Fruit fly (Drosophila melanogaster) whole organism, embryonic: ENCODE data around the gene CG34409.
A peak's percentile ranks its signal among the peaks of the same experiment; 100 is the strongest.

Source experiments
- Antp ChIP-seq: fragments of 200-800 bp; sonication (Bioruptor generic); optimal IDR thresholded peaks from 3 replicates; lab custom pipeline; 2016; ENCODE audit warnings: missing biosample characterization, missing genetic modification characterization
- Atf6 ChIP-seq: fragments of 200-800 bp; sonication (Bioruptor generic); IDR thresholded peaks from 2 replicates; pipeline ENCODE4 v1.3.6; 2022; ENCODE audit warnings: missing biosample characterization, missing genetic modification characterization
- C15 ChIP-seq: fragments of 200-800 bp; sonication (Bioruptor generic); IDR thresholded peaks from 3 replicates; pipeline ENCODE4 v1.3.6; 2022; ENCODE audit warnings: missing biosample characterization, missing genetic modification characterization
- CG10979 ChIP-seq: fragments of 200-800 bp; sonication (Bioruptor generic); optimal IDR thresholded peaks from 2 replicates; lab custom pipeline; 2018; ENCODE audit warnings: missing biosample characterization, mild to moderate bottlenecking, missing genetic modification characterization, moderate library complexity
- CG11723 ChIP-seq: fragments of 200-800 bp; sonication (Bioruptor generic); optimal IDR thresholded peaks from 2 replicates; lab custom pipeline; 2017; ENCODE audit warnings: missing biosample characterization, mild to moderate bottlenecking, missing genetic modification characterization
- CG12071 ChIP-seq: fragments of 200-800 bp; sonication (Bioruptor generic); optimal IDR thresholded peaks from 3 replicates; lab custom pipeline; 2018; ENCODE audit warnings: missing biosample characterization, mild to moderate bottlenecking, missing genetic modification characterization
- CG1233 ChIP-seq: fragments of 200-800 bp; sonication (Bioruptor generic); optimal IDR thresholded peaks from 4 replicates; lab custom pipeline; 2018; ENCODE audit warnings: missing biosample characterization, mild to moderate bottlenecking, missing genetic modification characterization
- CG15073 ChIP-seq: fragments of 200-800 bp; sonication (Bioruptor generic); optimal IDR thresholded peaks from 2 replicates; lab custom pipeline; 2016; ENCODE audit warnings: missing biosample characterization, missing genetic modification characterization
- CG17359 ChIP-seq: fragments of 200-800 bp; sonication (Bioruptor generic); optimal IDR thresholded peaks from 3 replicates; lab custom pipeline; 2018; ENCODE audit warnings: missing biosample characterization, mild to moderate bottlenecking, missing genetic modification characterization, moderate library complexity
- CG17802 ChIP-seq: fragments of 200-800 bp; sonication (Bioruptor generic); optimal IDR thresholded peaks from 2 replicates; lab custom pipeline; 2018; ENCODE audit warnings: missing biosample characterization, mild to moderate bottlenecking, missing genetic modification characterization, moderate library complexity
- CG17829 ChIP-seq: fragments of 200-800 bp; optimal IDR thresholded peaks from 2 replicates; lab custom pipeline; 2019; ENCODE audit warnings: missing biosample characterization, mild to moderate bottlenecking, missing genetic modification characterization, moderate library complexity
- CG18764 ChIP-seq: fragments of 200-800 bp; sonication (Bioruptor generic); optimal IDR thresholded peaks from 3 replicates; lab custom pipeline; 2016; ENCODE audit warnings: missing biosample characterization, missing genetic modification characterization
- CG2889 ChIP-seq: fragments of 200-800 bp; sonication (Bioruptor generic); IDR thresholded peaks from 3 replicates; pipeline ENCODE4 v1.3.6; 2022; ENCODE audit warnings: missing biosample characterization, missing genetic modification characterization
- CG30403 ChIP-seq: fragments of 200-800 bp; sonication (Bioruptor generic); optimal IDR thresholded peaks from 3 replicates; lab custom pipeline; 2016; ENCODE audit warnings: missing biosample characterization, missing genetic modification characterization
- CG30431 ChIP-seq: fragments of 200-800 bp; sonication (Bioruptor generic); optimal IDR thresholded peaks from 2 replicates; lab custom pipeline; 2017; ENCODE audit warnings: missing biosample characterization, missing genetic modification characterization
- CG4730 ChIP-seq: fragments of 200-800 bp; sonication (Bioruptor generic); IDR thresholded peaks from 2 replicates; pipeline ENCODE4 v1.3.6; 2022; ENCODE audit warnings: missing biosample characterization, missing genetic modification characterization
- CG5180 ChIP-seq: fragments of 200-800 bp; sonication (Bioruptor generic); optimal IDR thresholded peaks from 3 replicates; lab custom pipeline; 2017; ENCODE audit warnings: missing biosample characterization, missing genetic modification characterization, mild to moderate bottlenecking, moderate library complexity, missing genetic modification reagents
- CG7357 ChIP-seq: fragments of 200-800 bp; sonication (Bioruptor generic); IDR thresholded peaks from 3 replicates; pipeline ENCODE4 v1.3.6; 2022; ENCODE audit warnings: missing biosample characterization, missing genetic modification characterization
- CG7556 ChIP-seq: fragments of 200-800 bp; sonication (Bioruptor generic); optimal IDR thresholded peaks from 2 replicates; lab custom pipeline; 2017; ENCODE audit warnings: missing biosample characterization, mild to moderate bottlenecking, missing genetic modification characterization
- CG7963 ChIP-seq: fragments of 200-800 bp; sonication (Bioruptor generic); IDR thresholded peaks from 3 replicates; pipeline ENCODE4 v1.3.6; 2022; ENCODE audit warnings: missing biosample characterization, missing genetic modification characterization; ENCODE audit not compliant: partially characterized antibody
- CG7987 ChIP-seq: fragments of 200-800 bp; sonication (Bioruptor generic); optimal IDR thresholded peaks from 2 replicates; lab custom pipeline; 2018; ENCODE audit warnings: missing biosample characterization, mild to moderate bottlenecking, missing genetic modification characterization, moderate library complexity
- Chrac-16 ChIP-seq: fragments of 200-800 bp; sonication (Bioruptor generic); optimal IDR thresholded peaks from 3 replicates; lab custom pipeline; 2016; ENCODE audit warnings: missing biosample characterization, missing genetic modification characterization
- Doc2 ChIP-seq: fragments of 200-800 bp; sonication (Bioruptor generic); IDR thresholded peaks from 2 replicates; pipeline ENCODE4 v1.3.6; 2022; ENCODE audit warnings: missing biosample characterization, missing genetic modification characterization
- ERR ChIP-seq: fragments of 200-800 bp; sonication (Bioruptor generic); optimal IDR thresholded peaks from 2 replicates; lab custom pipeline; 2016; ENCODE audit warnings: missing biosample characterization, missing genetic modification characterization
- Gsc ChIP-seq: fragments of 200-800 bp; sonication (Bioruptor generic); IDR thresholded peaks from 2 replicates; pipeline ENCODE4 v1.3.6; 2022; ENCODE audit warnings: missing biosample characterization, missing genetic modification characterization
- Hr39 ChIP-seq: fragments of >200 bp; optimal IDR thresholded peaks from 2 replicates; lab custom pipeline; 2017
- Hr51 ChIP-seq, 2 experiments: fragments of 200-800 bp; sonication (Bioruptor generic); optimal IDR thresholded peaks; 2 replicates in 1 of 2; 3 replicates in 1 of 2; lab custom pipeline; 2016 to 2018; ENCODE audit warnings: missing biosample characterization in 2 of 2, missing genetic modification characterization in 2 of 2, mild to moderate bottlenecking in 1 of 2, moderate library complexity in 1 of 2
- Lim3 ChIP-seq: fragments of 200-800 bp; sonication (Bioruptor generic); IDR thresholded peaks from 2 replicates; pipeline ENCODE4 v1.3.6; 2022; ENCODE audit warnings: missing biosample characterization, missing genetic modification characterization
- Mad ChIP-seq: fragments of 200-800 bp; sonication (Bioruptor generic); optimal IDR thresholded peaks from 2 replicates; lab custom pipeline; 2016; ENCODE audit warnings: missing biosample characterization, missing genetic modification characterization
- NK7.1 ChIP-seq: fragments of 200-800 bp; sonication (Bioruptor generic); optimal IDR thresholded peaks from 3 replicates; lab custom pipeline; 2016; ENCODE audit warnings: missing biosample characterization, missing genetic modification characterization
- Side ChIP-seq: fragments of 200-800 bp; sonication (Bioruptor generic); optimal IDR thresholded peaks from 2 replicates; lab custom pipeline; 2016; ENCODE audit warnings: missing biosample characterization, missing genetic modification characterization
- Spps ChIP-seq: fragments of 200-800 bp; sonication (Bioruptor generic); optimal IDR thresholded peaks from 2 replicates; lab custom pipeline; 2018; ENCODE audit warnings: missing biosample characterization, mild to moderate bottlenecking, missing genetic modification characterization
- Trl ChIP-seq, 3 experiments: fragments of >200 bp in 2 of 3; fragments of 200-800 bp in 1 of 3; sonication (Bioruptor generic) in 1 of 3; optimal IDR thresholded peaks; 2 replicates in 1 of 3; 3 replicates in 2 of 3; lab custom pipeline; 2016 to 2017; ENCODE audit warnings: missing biosample characterization in 1 of 3, missing genetic modification characterization in 1 of 3
- aop ChIP-seq: fragments of 200-800 bp; sonication (Bioruptor generic); IDR thresholded peaks from 2 replicates; pipeline ENCODE4 v1.3.6; 2022; ENCODE audit warnings: missing biosample characterization, missing genetic modification characterization
- bowl ChIP-seq: fragments of 200-800 bp; sonication (Bioruptor generic); IDR thresholded peaks from 2 replicates; pipeline ENCODE4 v1.3.6; 2022; ENCODE audit warnings: missing biosample characterization, missing genetic modification characterization
- crc ChIP-seq: fragments of 200-800 bp; sonication (Bioruptor generic); optimal IDR thresholded peaks from 2 replicates; lab custom pipeline; 2016; ENCODE audit warnings: missing biosample characterization, missing genetic modification characterization
- dimm ChIP-seq: fragments of 200-800 bp; sonication (Bioruptor generic); IDR thresholded peaks from 2 replicates; pipeline ENCODE4 v1.3.6; 2022; ENCODE audit warnings: missing biosample characterization, missing genetic modification characterization
- dmrt99B ChIP-seq: fragments of 200-800 bp; sonication (Bioruptor generic); optimal IDR thresholded peaks from 2 replicates; lab custom pipeline; 2018; ENCODE audit warnings: missing biosample characterization, mild to moderate bottlenecking, missing genetic modification characterization, moderate library complexity
- dpn ChIP-seq, 2 experiments: fragments of 200-800 bp; sonication (Bioruptor generic); optimal IDR thresholded peaks; 3 replicates each; lab custom pipeline; 2016; ENCODE audit warnings: missing biosample characterization in 2 of 2, missing genetic modification characterization in 2 of 2
- exex ChIP-seq: fragments of 200-800 bp; sonication (Bioruptor generic); optimal IDR thresholded peaks from 4 replicates; lab custom pipeline; 2018; ENCODE audit warnings: missing biosample characterization, mild to moderate bottlenecking, missing genetic modification characterization, moderate library complexity
- fd3F ChIP-seq: fragments of 200-800 bp; sonication (Bioruptor generic); optimal IDR thresholded peaks from 2 replicates; lab custom pipeline; 2018; ENCODE audit warnings: missing biosample characterization, mild to moderate bottlenecking, missing genetic modification characterization, moderate library complexity
- fru ChIP-seq: fragments of >200 bp; optimal IDR thresholded peaks from 2 replicates; lab custom pipeline; 2017
- fu2 ChIP-seq: fragments of 200-800 bp; sonication (Bioruptor generic); optimal IDR thresholded peaks from 2 replicates; lab custom pipeline; 2016; ENCODE audit warnings: missing biosample characterization, missing genetic modification characterization
- h ChIP-seq: fragments of >200 bp; optimal IDR thresholded peaks from 2 replicates; lab custom pipeline; 2017
- ind ChIP-seq: fragments of 200-800 bp; sonication (Bioruptor generic); optimal IDR thresholded peaks from 3 replicates; lab custom pipeline; 2016; ENCODE audit warnings: missing biosample characterization, missing genetic modification characterization
- kay ChIP-seq: fragments of 200-800 bp; sonication (Bioruptor generic); optimal IDR thresholded peaks from 2 replicates; lab custom pipeline; 2016; ENCODE audit warnings: missing biosample characterization, missing genetic modification characterization
- lab ChIP-seq: fragments of 200-800 bp; sonication (Bioruptor generic); optimal IDR thresholded peaks from 3 replicates; lab custom pipeline; 2017; ENCODE audit warnings: missing biosample characterization, missing genetic modification characterization, mild to moderate bottlenecking, moderate library complexity, missing genetic modification reagents
- pros ChIP-seq: fragments of 200-800 bp; sonication (Bioruptor generic); optimal IDR thresholded peaks from 3 replicates; lab custom pipeline; 2019; ENCODE audit warnings: missing biosample characterization, mild to moderate bottlenecking, missing genetic modification characterization, moderate library complexity
- so ChIP-seq: fragments of 200-800 bp; sonication (Bioruptor generic); IDR thresholded peaks from 3 replicates; pipeline ENCODE4 v1.3.6; 2022; ENCODE audit warnings: missing biosample characterization, missing genetic modification characterization
- tio ChIP-seq: fragments of 200-800 bp; sonication (Bioruptor generic); optimal IDR thresholded peaks from 2 replicates; lab custom pipeline; 2017; ENCODE audit warnings: missing biosample characterization, missing genetic modification characterization, inconsistent platforms
- vfl ChIP-seq: fragments of 200-800 bp; sonication (Bioruptor generic); optimal IDR thresholded peaks from 2 replicates; lab custom pipeline; 2016; ENCODE audit warnings: missing biosample characterization, missing genetic modification characterization
- vvl ChIP-seq: fragments of 200-800 bp; sonication (Bioruptor generic); IDR thresholded peaks from 2 replicates; pipeline ENCODE4 v1.3.6; 2022; ENCODE audit warnings: missing biosample characterization, missing genetic modification characterization
- wor ChIP-seq: fragments of 200-800 bp; sonication (Bioruptor generic); IDR thresholded peaks from 2 replicates; pipeline ENCODE4 v1.3.6; 2022; ENCODE audit warnings: missing biosample characterization, missing genetic modification characterization

The CG34409 gene

dm6 chr3R:9702567-9702966, 43.6 kb downstream of the CG34409 start (continued):
- TF ChIP-seq Hr51 (GFP tag; optimal IDR thresholded peaks at IDR 0.05; lab: Kevin White, UChicago) (peak; percentile 71 to 93), CG11723 (GFP tag; lab: Kevin White, UChicago) (peak; percentile 84), dimm (GFP tag; lab: Robert Waterston, UW) (no peak), tio (GFP tag; lab: Kevin White, UChicago) (no peak), lab (GFP tag; lab: Kevin White, UChicago) (peak; percentile 95), CG17802 (tag; lab: Kevin White, UChicago) (peak; percentile 69), CG7987 (GFP tag; lab: Kevin White, UChicago) (peak; percentile 86), Gsc (GFP tag; lab: Robert Waterston, UW) (no peak), fd3F (peak; percentile 88), CG17359 (tag; lab: Kevin White, UChicago) (peak; percentile 95), exex (tag; lab: Kevin White, UChicago) (peak; percentile 65), vvl (no peak), fru (no peak), Mad (GFP tag; lab: Kevin White, UChicago) (peak; percentile 85), h (lab: Kevin White, UChicago) (no peak), Chrac-16 (peak; percentile 83), vfl (peak; percentile 81), CG15073 (GFP tag; lab: Kevin White, UChicago) (peak; percentile 55), Atf6 (GFP tag; lab: Robert Waterston, UW) (no peak), kay (GFP tag; lab: Kevin White, UChicago) (peak; percentile 90), ERR (peak; percentile 73), pros (GFP tag; lab: Kevin White, UChicago) (no peak), ind (GFP tag; lab: Kevin White, UChicago) (peak; percentile 92), CG4730 (GFP tag; lab: Robert Waterston, UW) (no peak), dpn (GFP tag; optimal IDR thresholded peaks at IDR 0.05; lab: Kevin White, UChicago) (peak; percentile 84 to 87), Antp (GFP tag; lab: Kevin White, UChicago) (peak; percentile 71), CG7556 (GFP tag; lab: Kevin White, UChicago) (peak; percentile 82), Trl (optimal IDR thresholded peaks at IDR 0.05; lab: Kevin White, UChicago) (no peak), Trl (GFP tag; optimal IDR thresholded peaks at IDR 0.05; lab: Kevin White, UChicago) (peak; percentile 81), CG2889 (GFP tag; lab: Robert Waterston, UW) (no peak), so (GFP tag; lab: Robert Waterston, UW) (no peak), Doc2 (no peak), CG1233 (peak; percentile 89), NK7.1 (GFP tag; lab: Kevin White, UChicago) (peak; percentile 82), bowl (GFP tag; lab: Robert Waterston, UW) (no peak), Spps (peak; percentile 61), CG7963 (GFP tag; lab: Robert Waterston, UW) (no peak), dmrt99B (peak; percentile 93), Hr39 (lab: Kevin White, UChicago) (no peak), aop (GFP tag; lab: Robert Waterston, UW) (no peak), CG5180 (GFP tag; lab: Kevin White, UChicago) (peak; percentile 69), CG7357 (GFP tag; lab: Robert Waterston, UW) (peak; percentile 80), wor (no peak), crc (GFP tag; lab: Kevin White, UChicago) (peak; percentile 65), CG18764 (GFP tag; lab: Kevin White, UChicago) (peak; percentile 86), CG12071 (GFP tag; lab: Kevin White, UChicago) (peak; percentile 93), Lim3 (no peak), CG30403 (GFP tag; lab: Kevin White, UChicago) (peak; percentile 88), CG10979 (tag; lab: Kevin White, UChicago) (peak; percentile 84), C15 (GFP tag; lab: Robert Waterston, UW) (no peak), CG17829 (tag; lab: Kevin White, UChicago) (peak; percentile 86), fu2 (peak; percentile 69), Side (peak; percentile 79), CG30431 (GFP tag; lab: Kevin White, UChicago) (peak; percentile 72)
